Worm (Caenorhabditis elegans) whole organism, young adult: ENCODE results near the gene plc-2.

Experiments used
- B0261.1 ChIP-seq: sonication (generic microtip); optimal IDR thresholded peaks from 2 replicates; lab custom pipeline; 2016; ENCODE audit warnings: mild to moderate bottlenecking, missing genetic modification characterization, moderate library complexity, missing compliant biosample characterization
- B0336.3 ChIP-seq: fragments of 200-800 bp; sonication (Bioruptor generic); IDR thresholded peaks from 2 replicates; pipeline ENCODE4 v1.3.6; 2022; ENCODE audit warnings: missing genetic modification characterization, missing compliant biosample characterization
- F57C9.4 ChIP-seq: sonication (generic microtip); optimal IDR thresholded peaks from 2 replicates; lab custom pipeline; 2017; ENCODE audit warnings: mild to moderate bottlenecking, missing genetic modification characterization, missing compliant biosample characterization
- Y53F4B.3 ChIP-seq: fragments of 200-800 bp; sonication (Bioruptor generic); IDR thresholded peaks from 2 replicates; pipeline ENCODE4 v1.3.6; 2022; ENCODE audit warnings: missing genetic modification reagents, missing genetic modification characterization, missing compliant biosample characterization
- Y79H2A.3 ChIP-seq: fragments of 200-800 bp; sonication (Bioruptor generic); conservative IDR thresholded peaks from 2 replicates; pipeline ENCODE4 v1.3.6; 2022; ENCODE audit warnings: missing genetic modification reagents, missing genetic modification characterization, missing compliant biosample characterization
- ama-1 ChIP-seq, 3 experiments: fragments of 150-350 bp in 1 of 3; sonication (generic microtip) in 2 of 3; optimal IDR thresholded peaks; 2 replicates each; lab custom pipeline; 2014 to 2018; ENCODE audit warnings: missing biosample characterization in 2 of 3, missing genetic modification characterization in 2 of 3, missing genetic modification reagents in 2 of 3
- attf-5 ChIP-seq: fragments of 200-800 bp; sonication (Bioruptor generic); optimal IDR thresholded peaks from 2 replicates; lab custom pipeline; 2018; ENCODE audit warnings: mild to moderate bottlenecking, missing genetic modification characterization, missing compliant biosample characterization
- bed-2 ChIP-seq: fragments of 200-800 bp; sonication (Bioruptor generic); IDR thresholded peaks from 2 replicates; pipeline ENCODE4 v1.3.6; 2022; ENCODE audit warnings: missing genetic modification reagents, missing genetic modification characterization, missing compliant biosample characterization
- ccch-3 ChIP-seq: fragments of 200-800 bp; sonication (Bioruptor generic); optimal IDR thresholded peaks from 2 replicates; lab custom pipeline; 2018; ENCODE audit warnings: mild to moderate bottlenecking, missing genetic modification characterization, missing compliant biosample characterization
- cebp-1 ChIP-seq, 2 experiments: fragments of 200-800 bp in 1 of 2; sonication (Bioruptor generic) in 1 of 2; sonication (generic microtip) in 1 of 2; IDR thresholded peaks in 1 of 2; optimal IDR thresholded peaks in 1 of 2; 2 replicates each; pipeline versions ENCODE4 v1.3.6 to Lab custom; 2017 to 2022; ENCODE audit warnings: missing compliant biosample characterization in 2 of 2, missing genetic modification characterization in 2 of 2, mild to moderate bottlenecking in 1 of 2, missing genetic modification reagents in 1 of 2, moderate library complexity in 1 of 2
- ceh-100 ChIP-seq: fragments of 200-800 bp; sonication (Bioruptor generic); IDR thresholded peaks from 2 replicates; pipeline ENCODE4 v1.3.6; 2022; ENCODE audit warnings: missing genetic modification reagents, missing genetic modification characterization, missing compliant biosample characterization
- ceh-40 ChIP-seq: fragments of 200-800 bp; sonication (Bioruptor generic); IDR thresholded peaks from 2 replicates; pipeline ENCODE4 v1.3.6; 2022; ENCODE audit warnings: missing genetic modification characterization, missing compliant biosample characterization
- dox-1 ChIP-seq: fragments of 200-800 bp; sonication (Bioruptor generic); IDR thresholded peaks from 2 replicates; pipeline ENCODE4 v1.3.6; 2022; ENCODE audit warnings: missing genetic modification reagents, missing genetic modification characterization, missing compliant biosample characterization
- dpl-1 ChIP-seq: fragments of 150-350 bp; optimal IDR thresholded peaks from 2 replicates; lab custom pipeline; 2014; ENCODE audit warnings: missing biosample characterization, missing genetic modification reagents, missing genetic modification characterization
- egl-18 ChIP-seq: fragments of 200-800 bp; sonication (Bioruptor generic); IDR thresholded peaks from 2 replicates; pipeline ENCODE4 v1.3.6; 2022; ENCODE audit warnings: missing genetic modification reagents, missing genetic modification characterization, missing compliant biosample characterization
- ets-4 ChIP-seq: fragments of 200-800 bp; sonication (Bioruptor generic); optimal IDR thresholded peaks from 2 replicates; lab custom pipeline; 2018; ENCODE audit warnings: mild to moderate bottlenecking, missing genetic modification characterization, missing compliant biosample characterization
- hmg-1.2 ChIP-seq: fragments of 200-800 bp; sonication (Bioruptor generic); IDR thresholded peaks from 2 replicates; pipeline ENCODE4 v1.3.6; 2022; ENCODE audit warnings: missing genetic modification reagents, missing genetic modification characterization, missing compliant biosample characterization
- hsf-1 ChIP-seq: fragments of 200-800 bp; sonication (Bioruptor generic); IDR thresholded peaks from 2 replicates; pipeline ENCODE4 v1.3.6; 2022; ENCODE audit warnings: missing genetic modification reagents, missing genetic modification characterization, missing compliant biosample characterization
- lag-1 ChIP-seq: fragments of 200-800 bp; sonication (Bioruptor generic); IDR thresholded peaks from 2 replicates; pipeline ENCODE4 v1.3.6; 2022; ENCODE audit warnings: missing genetic modification reagents, missing genetic modification characterization, missing compliant biosample characterization
- let-526 ChIP-seq: fragments of 200-800 bp; sonication (Bioruptor generic); IDR thresholded peaks from 2 replicates; pipeline ENCODE4 v1.3.6; 2022; ENCODE audit warnings: missing genetic modification reagents, missing genetic modification characterization, missing compliant biosample characterization
- let-607 ChIP-seq, 2 experiments: fragments of 200-800 bp in 1 of 2; sonication (Bioruptor generic) in 1 of 2; sonication (generic microtip) in 1 of 2; optimal IDR thresholded peaks; 2 replicates each; lab custom pipeline; 2016 to 2018; ENCODE audit warnings: mild to moderate bottlenecking in 2 of 2, missing compliant biosample characterization in 2 of 2, missing genetic modification characterization in 2 of 2, moderate library complexity in 2 of 2, missing genotype in 1 of 2
- lin-54 ChIP-seq: fragments of 200-800 bp; sonication (Bioruptor generic); optimal IDR thresholded peaks from 2 replicates; lab custom pipeline; 2018; ENCODE audit warnings: mild to moderate bottlenecking, missing genetic modification characterization, missing compliant biosample characterization
- lsl-1 ChIP-seq: fragments of 200-800 bp; sonication (Bioruptor generic); optimal IDR thresholded peaks from 2 replicates; lab custom pipeline; 2018; ENCODE audit warnings: mild to moderate bottlenecking, missing genetic modification characterization, moderate library complexity, missing compliant biosample characterization
- lsy-27 ChIP-seq: sonication (generic microtip); optimal IDR thresholded peaks from 2 replicates; lab custom pipeline; 2017; ENCODE audit warnings: missing genetic modification characterization, mild to moderate bottlenecking, missing compliant biosample characterization, antibody characterized with exemption, missing genotype, borderline replicate concordance; ENCODE audit not compliant: insufficient read depth
- madf-6 ChIP-seq: fragments of 200-800 bp; sonication (Bioruptor generic); IDR thresholded peaks from 2 replicates; pipeline ENCODE4 v1.3.6; 2022; ENCODE audit warnings: missing genetic modification reagents, missing genetic modification characterization, missing compliant biosample characterization
- madf-8 ChIP-seq: fragments of 200-800 bp; sonication (Bioruptor generic); conservative IDR thresholded peaks from 2 replicates; pipeline ENCODE4 v1.3.6; 2022; ENCODE audit warnings: missing genetic modification reagents, missing genetic modification characterization, missing compliant biosample characterization
- mcd-1 ChIP-seq: fragments of 200-800 bp; sonication (Bioruptor generic); IDR thresholded peaks from 2 replicates; pipeline ENCODE4 v1.3.6; 2022; ENCODE audit warnings: missing genetic modification reagents, missing genetic modification characterization, missing compliant biosample characterization
- mel-28 ChIP-seq: sonication (generic microtip); optimal IDR thresholded peaks from 2 replicates; lab custom pipeline; 2016; ENCODE audit warnings: borderline replicate concordance, mild to moderate bottlenecking, missing genetic modification characterization, missing compliant biosample characterization
- nfyb-1 ChIP-seq: fragments of 200-800 bp; sonication (Bioruptor generic); IDR thresholded peaks from 2 replicates; pipeline ENCODE4 v1.3.6; 2022; ENCODE audit warnings: missing genetic modification reagents, missing genetic modification characterization, missing compliant biosample characterization
- nhr-80 ChIP-seq: sonication (generic microtip); optimal IDR thresholded peaks from 2 replicates; lab custom pipeline; 2016; ENCODE audit warnings: missing genetic modification characterization, missing compliant biosample characterization
- nhr-90 ChIP-seq: sonication (generic microtip); optimal IDR thresholded peaks from 2 replicates; lab custom pipeline; 2016; ENCODE audit warnings: missing genotype, mild to moderate bottlenecking, missing genetic modification characterization, missing compliant biosample characterization
- snpc-1.3 ChIP-seq: sonication (generic microtip); optimal IDR thresholded peaks from 2 replicates; lab custom pipeline; 2017; ENCODE audit warnings: missing genetic modification characterization, mild to moderate bottlenecking, missing compliant biosample characterization, antibody characterized with exemption, moderate library complexity, missing genotype, missing genetic modification reagents; ENCODE audit not compliant: insufficient read depth
- snpc-4 ChIP-seq, 5 experiments: fragments of 150-350 bp in 1 of 5; sonication (generic microtip) in 4 of 5; optimal IDR thresholded peaks; 2 replicates each; lab custom pipeline; 2014 to 2018; ENCODE audit warnings: missing genetic modification characterization in 5 of 5, missing biosample characterization in 3 of 5, antibody characterized with exemption in 2 of 5, mild to moderate bottlenecking in 2 of 5, missing compliant biosample characterization in 2 of 5, missing genotype in 2 of 5, moderate library complexity in 2 of 5, missing genetic modification reagents in 1 of 5
- zfh-2 ChIP-seq: fragments of 200-800 bp; sonication (Bioruptor generic); conservative IDR thresholded peaks from 2 replicates; pipeline ENCODE4 v1.3.6; 2022; ENCODE audit warnings: missing genetic modification reagents, missing genetic modification characterization, missing compliant biosample characterization

Gene plc-2

DNA sequence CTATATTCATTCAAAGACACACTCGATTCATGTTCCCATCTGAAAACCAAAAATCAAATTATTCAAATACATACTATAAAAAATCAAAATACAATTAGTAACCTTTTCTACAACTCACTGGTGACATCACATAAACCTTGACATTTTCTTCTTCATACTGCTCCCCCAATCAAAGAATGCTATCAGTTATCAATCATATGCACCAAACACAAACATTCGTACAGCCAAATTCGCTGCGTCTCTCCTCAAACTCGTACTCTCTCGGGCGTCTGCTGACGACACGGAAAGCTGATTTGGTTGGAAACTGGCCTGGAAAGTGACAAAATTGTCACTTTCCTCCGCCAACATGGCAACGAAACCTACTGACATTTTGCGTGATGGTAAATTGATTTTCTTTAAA is at the start of gene plc-2:
plc-2 (plus strand) TSS at position 196 of the 400 bp plus-strand sequence.
- TF ChIP-seq F57C9.4 (tag; lab: Kevin White, UChicago) (no peak), attf-5 (peak; percentile 5), hmg-1.2 (GFP tag; lab: Robert Waterston, UW) (peak; percentile 11; the same call in 1 of the 2 replicates), ets-4 (peak; percentile 25), lag-1 (no peak), let-607 (tag; optimal IDR thresholded peaks at IDR 0.05; lab: Kevin White, UChicago) (peak; percentile 12 to 14), ccch-3 (no peak), cebp-1 (GFP tag; IDR thresholded peaks at IDR 0.05; lab: Robert Waterston, UW) (no peak), cebp-1 (tag; optimal IDR thresholded peaks at IDR 0.05; lab: Kevin White, UChicago) (peak; percentile 14), ama-1 (optimal IDR thresholded peaks at IDR 0.05; lab: Kevin White, UChicago) (no peak), ama-1 (GFP tag; optimal IDR thresholded peaks at IDR 0.05; lab: Kevin White, UChicago) (no peak), nhr-80 (tag; lab: Kevin White, UChicago) (peak; percentile 80), nhr-90 (tag; lab: Kevin White, UChicago) (peak; percentile 21), nfyb-1 (GFP tag; lab: Robert Waterston, UW) (0 out of 2 replicates have a peak, but pooled peaks have one; percentile 44), B0261.1 (no peak)

DNA sequence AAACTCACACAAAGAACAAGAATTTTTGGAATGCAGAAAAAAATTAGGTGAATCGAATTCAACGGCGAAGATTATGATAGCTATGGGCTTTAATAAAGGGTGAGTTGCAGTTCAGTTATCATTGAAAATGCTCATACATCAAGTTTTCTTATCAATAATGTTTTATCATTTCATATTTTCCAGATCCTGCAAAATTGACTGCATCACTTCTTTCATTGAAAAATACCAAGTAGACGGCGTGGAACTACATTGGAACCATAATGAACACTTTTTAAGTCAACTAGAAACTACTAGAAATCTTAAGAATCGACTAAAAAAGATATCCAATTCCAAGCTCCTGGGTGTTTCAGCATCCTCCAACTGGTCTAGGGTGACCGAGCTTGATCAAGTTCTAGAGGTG is 49.1 kb upstream of the plc-2 start, which contains the start of gene K08F9.1:
K08F9.1 (minus strand) TSS at position 101 of the 400 bp plus-strand sequence.
- TF ChIP-seq ceh-40 (GFP tag; lab: Robert Waterston, UW) (no peak), zfh-2 (GFP tag; lab: Robert Waterston, UW) (no peak), snpc-1.3 (tag; lab: Kevin White, UChicago) (no peak)

DNA sequence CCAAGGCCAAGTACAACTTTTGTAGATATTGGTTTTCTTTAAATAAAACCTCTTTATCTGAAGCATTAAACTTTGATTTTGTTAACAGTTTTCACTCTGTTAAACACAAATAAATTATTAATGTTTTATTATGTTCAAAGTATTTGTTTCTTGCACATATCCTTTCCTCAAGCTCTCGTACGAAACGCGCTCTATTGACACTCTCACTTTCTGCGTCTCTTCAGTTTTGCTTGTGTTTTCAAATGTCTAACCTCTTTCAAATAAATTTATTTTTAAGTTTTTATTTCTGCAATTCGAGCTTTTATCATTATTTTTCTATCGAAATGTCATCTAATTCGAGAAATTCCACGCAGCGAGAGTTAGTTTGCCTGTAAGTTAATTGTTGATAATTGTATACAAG is 48.6 kb upstream of the plc-2 start, which contains the start of gene K08F9.4:
K08F9.4 (plus strand) TSS at position 222 of the 400 bp plus-strand sequence.
- TF ChIP-seq let-526 (GFP tag; lab: Robert Waterston, UW) (no peak), lsy-27 (tag; lab: Kevin White, UChicago) (no peak), snpc-4 (GFP tag; optimal IDR thresholded peaks at IDR 0.05; lab: Kevin White, UChicago) (no peak), snpc-4 (tag; optimal IDR thresholded peaks at IDR 0.05; lab: Kevin White, UChicago) (peak in 1 of 4 experiments; percentile 7), mcd-1 (GFP tag; lab: Robert Waterston, UW) (peak; percentile 86), egl-18 (GFP tag; lab: Robert Waterston, UW) (no peak), ceh-100 (GFP tag; lab: Robert Waterston, UW) (peak; percentile 88), madf-8 (GFP tag; lab: Robert Waterston, UW) (no peak), madf-6 (GFP tag; lab: Robert Waterston, UW) (no peak), hmg-1.2 (GFP tag; lab: Robert Waterston, UW) (peak; percentile 92), lsl-1 (no peak), dpl-1 (no peak), hsf-1 (no peak), lin-54 (GFP tag; lab: Kevin White, UChicago) (peak; percentile 8), ceh-40 (GFP tag; lab: Robert Waterston, UW) (no peak), attf-5 (peak; percentile 1), mel-28 (tag; lab: Kevin White, UChicago) (no peak), B0336.3 (GFP tag; lab: Robert Waterston, UW) (no peak)
- TF ChIP-seq, all 124 proteins: peak for 6

DNA sequence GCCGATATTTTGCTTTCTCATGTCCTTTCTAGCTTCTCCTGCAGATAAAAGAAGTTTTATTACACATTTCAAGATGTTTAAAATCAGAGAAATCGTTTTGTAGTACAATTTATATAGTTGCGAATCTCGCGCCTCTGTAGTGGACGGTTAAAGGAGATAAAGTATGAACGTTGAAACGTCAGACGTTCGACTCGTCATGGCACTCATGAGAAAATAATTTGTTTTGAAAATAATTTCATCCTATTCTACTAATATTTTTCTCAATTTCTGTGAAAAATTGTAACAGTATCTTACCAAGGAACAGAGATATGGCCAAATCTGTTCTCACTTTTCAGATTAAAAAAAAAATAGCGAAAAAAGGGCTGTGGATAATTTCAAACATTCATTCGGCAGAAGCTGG is 44.6 kb upstream of the plc-2 start, which contains the start of gene T09F5.20:
T09F5.20 (minus strand) TSS at position 101 of the 400 bp plus-strand sequence.
- TF ChIP-seq ama-1 (optimal IDR thresholded peaks at IDR 0.05; lab: Kevin White, UChicago) (no peak), ama-1 (GFP tag; optimal IDR thresholded peaks at IDR 0.05; lab: Kevin White, UChicago) (no peak), Y79H2A.3 (GFP tag; lab: Robert Waterston, UW) (no peak), hsf-1 (no peak), bed-2 (GFP tag; lab: Robert Waterston, UW) (no peak), Y53F4B.3 (GFP tag; lab: Robert Waterston, UW) (no peak), dox-1 (no peak)
- TF ChIP-seq, all 124 proteins: peak for 0
